Fruit fly (Drosophila melanogaster) whole organism, embryonic: ENCODE results near the gene Spx.

Experiments
- Ada2b ChIP-seq: fragments of 200-800 bp; sonication (Bioruptor generic); IDR thresholded peaks from 2 replicates; pipeline ENCODE4 v1.3.6; 2022; ENCODE audit warnings: missing biosample characterization, missing genetic modification characterization
- CG10267 ChIP-seq: fragments of 200-800 bp; sonication (Bioruptor generic); optimal IDR thresholded peaks from 2 replicates; lab custom pipeline; 2018; ENCODE audit warnings: missing biosample characterization, mild to moderate bottlenecking, missing genetic modification characterization, moderate library complexity
- CG11504 ChIP-seq: fragments of 200-800 bp; sonication (Bioruptor generic); optimal IDR thresholded peaks from 3 replicates; lab custom pipeline; 2019; ENCODE audit warnings: missing biosample characterization, mild to moderate bottlenecking, missing genetic modification characterization, moderate library complexity
- CG12155 ChIP-seq: fragments of 200-800 bp; sonication (Bioruptor generic); optimal IDR thresholded peaks from 3 replicates; lab custom pipeline; 2016; ENCODE audit warnings: missing biosample characterization, missing genetic modification characterization
- CG14860 ChIP-seq: fragments of 200-800 bp; sonication (Bioruptor generic); IDR thresholded peaks from 3 replicates; pipeline ENCODE4 v1.3.6; 2022; ENCODE audit warnings: missing biosample characterization, missing genetic modification characterization; ENCODE audit not compliant: partially characterized antibody
- CG14965 ChIP-seq: fragments of 200-800 bp; sonication (Bioruptor generic); optimal IDR thresholded peaks from 2 replicates; lab custom pipeline; 2016; ENCODE audit warnings: missing biosample characterization, missing genetic modification characterization, borderline replicate concordance
- CG15601 ChIP-seq: fragments of 200-800 bp; sonication (Bioruptor generic); optimal IDR thresholded peaks from 3 replicates; lab custom pipeline; 2019; ENCODE audit warnings: missing biosample characterization, mild to moderate bottlenecking, missing genetic modification characterization, moderate library complexity
- CG1602 ChIP-seq: fragments of 200-800 bp; sonication (Bioruptor generic); optimal IDR thresholded peaks from 3 replicates; lab custom pipeline; 2016; ENCODE audit warnings: missing biosample characterization, missing genetic modification characterization
- CG18619 ChIP-seq: fragments of 200-800 bp; sonication (Bioruptor generic); optimal IDR thresholded peaks from 3 replicates; lab custom pipeline; 2017; ENCODE audit warnings: missing biosample characterization, mild to moderate bottlenecking, missing genetic modification characterization
- CG18764 ChIP-seq: fragments of 200-800 bp; sonication (Bioruptor generic); optimal IDR thresholded peaks from 3 replicates; lab custom pipeline; 2016; ENCODE audit warnings: missing biosample characterization, missing genetic modification characterization
- CG2129 ChIP-seq: fragments of 200-800 bp; sonication (Bioruptor generic); IDR thresholded peaks from 2 replicates; pipeline ENCODE4 v1.3.6; 2022; ENCODE audit warnings: missing biosample characterization, missing genetic modification characterization; ENCODE audit not compliant: partially characterized antibody
- CG2678 ChIP-seq: fragments of 200-800 bp; sonication (Bioruptor generic); optimal IDR thresholded peaks from 3 replicates; lab custom pipeline; 2019; ENCODE audit warnings: missing biosample characterization, mild to moderate bottlenecking, missing genetic modification characterization, moderate library complexity
- CG30403 ChIP-seq: fragments of 200-800 bp; sonication (Bioruptor generic); optimal IDR thresholded peaks from 3 replicates; lab custom pipeline; 2016; ENCODE audit warnings: missing biosample characterization, missing genetic modification characterization
- CG32767 ChIP-seq: fragments of 200-800 bp; sonication (Bioruptor generic); IDR thresholded peaks from 2 replicates; pipeline ENCODE4 v1.3.6; 2022; ENCODE audit warnings: missing biosample characterization, missing genetic modification characterization
- CG3281 ChIP-seq: fragments of 200-800 bp; sonication (Bioruptor generic); optimal IDR thresholded peaks from 3 replicates; lab custom pipeline; 2017; ENCODE audit warnings: missing biosample characterization, mild to moderate bottlenecking, missing genetic modification characterization
- CG34224 ChIP-seq: fragments of 200-800 bp; sonication (Bioruptor generic); IDR thresholded peaks from 3 replicates; pipeline ENCODE4 v1.3.6; 2022; ENCODE audit warnings: missing biosample characterization, missing genetic modification characterization; ENCODE audit not compliant: partially characterized antibody
- CG3847 ChIP-seq: fragments of 200-800 bp; sonication (Bioruptor generic); IDR thresholded peaks from 2 replicates; pipeline ENCODE4 v1.3.6; 2022; ENCODE audit warnings: missing biosample characterization, missing genetic modification characterization
- CG42726 ChIP-seq: fragments of 200-800 bp; sonication (Bioruptor generic); IDR thresholded peaks from 2 replicates; pipeline ENCODE4 v1.3.6; 2022; ENCODE audit warnings: missing biosample characterization, missing genetic modification characterization; ENCODE audit not compliant: partially characterized antibody
- CG4707 ChIP-seq: fragments of 200-800 bp; sonication (Bioruptor generic); optimal IDR thresholded peaks from 2 replicates; lab custom pipeline; 2018; ENCODE audit warnings: missing biosample characterization, mild to moderate bottlenecking, missing genetic modification characterization, moderate library complexity
- CG7963 ChIP-seq: fragments of 200-800 bp; sonication (Bioruptor generic); IDR thresholded peaks from 3 replicates; pipeline ENCODE4 v1.3.6; 2022; ENCODE audit warnings: missing biosample characterization, missing genetic modification characterization; ENCODE audit not compliant: partially characterized antibody
- CG9215 ChIP-seq: fragments of 200-800 bp; sonication (Bioruptor generic); IDR thresholded peaks from 2 replicates; pipeline ENCODE4 v1.3.6; 2022; ENCODE audit warnings: missing biosample characterization, missing genetic modification characterization
- CG9932 ChIP-seq: fragments of 200-800 bp; sonication (Bioruptor generic); IDR thresholded peaks from 2 replicates; pipeline ENCODE4 v1.3.6; 2022; ENCODE audit warnings: missing biosample characterization, missing genetic modification characterization
- Doc3 ChIP-seq: fragments of 200-800 bp; sonication (Bioruptor generic); IDR thresholded peaks from 3 replicates; pipeline ENCODE4 v1.3.6; 2022; ENCODE audit warnings: missing biosample characterization, missing genetic modification characterization; ENCODE audit not compliant: partially characterized antibody
- Dref ChIP-seq: fragments of 200-800 bp; sonication (Bioruptor generic); IDR thresholded peaks from 2 replicates; pipeline ENCODE4 v1.3.6; 2022; ENCODE audit warnings: missing biosample characterization, missing genetic modification characterization
- Ets65A ChIP-seq: fragments of 200-800 bp; sonication (Bioruptor generic); peaks from one replicate; lab custom pipeline; 2016; ENCODE audit warnings: missing biosample characterization, missing genetic modification characterization
- Gug ChIP-seq: fragments of 200-800 bp; sonication (Bioruptor generic); IDR thresholded peaks from 4 replicates; pipeline ENCODE4 v1.3.6; 2022; ENCODE audit warnings: missing biosample characterization, missing genetic modification characterization
- MESR4 ChIP-seq: fragments of 200-800 bp; sonication (Bioruptor generic); optimal IDR thresholded peaks from 2 replicates; lab custom pipeline; 2018; ENCODE audit warnings: missing biosample characterization, mild to moderate bottlenecking, missing genetic modification characterization, moderate library complexity
- Nf-YB ChIP-seq: fragments of 200-800 bp; sonication (Bioruptor generic); optimal IDR thresholded peaks from 3 replicates; lab custom pipeline; 2019; ENCODE audit warnings: missing biosample characterization, mild to moderate bottlenecking, missing genetic modification characterization, moderate library complexity
- Nf-YC ChIP-seq: fragments of 200-800 bp; optimal IDR thresholded peaks from 3 replicates; lab custom pipeline; 2019; ENCODE audit warnings: missing biosample characterization, mild to moderate bottlenecking, missing genetic modification characterization, moderate library complexity
- Oli ChIP-seq: fragments of 200-800 bp; sonication (Bioruptor generic); optimal IDR thresholded peaks from 2 replicates; lab custom pipeline; 2018; ENCODE audit warnings: missing biosample characterization, mild to moderate bottlenecking, missing genetic modification characterization, moderate library complexity
- Rx ChIP-seq: fragments of 200-800 bp; sonication (Bioruptor generic); IDR thresholded peaks from 2 replicates; pipeline ENCODE4 v1.3.6; 2022; ENCODE audit warnings: missing biosample characterization, missing genetic modification characterization
- Sox100B ChIP-seq: fragments of 200-800 bp; sonication (Bioruptor generic); optimal IDR thresholded peaks from 3 replicates; lab custom pipeline; 2018; ENCODE audit warnings: missing biosample characterization, mild to moderate bottlenecking, missing genetic modification characterization
- al ChIP-seq: fragments of 200-800 bp; sonication (Bioruptor generic); IDR thresholded peaks from 2 replicates; pipeline ENCODE4 v1.3.6; 2022; ENCODE audit warnings: missing biosample characterization, missing genetic modification characterization
- az2 ChIP-seq: fragments of 200-800 bp; sonication (Bioruptor generic); optimal IDR thresholded peaks from 3 replicates; lab custom pipeline; 2016; ENCODE audit warnings: missing biosample characterization, missing genetic modification characterization
- bbx ChIP-seq: fragments of 200-800 bp; sonication (Bioruptor generic); IDR thresholded peaks from 2 replicates; pipeline ENCODE4 v1.3.6; 2022; ENCODE audit warnings: missing biosample characterization, missing genetic modification characterization; ENCODE audit not compliant: partially characterized antibody
- bsh ChIP-seq, 2 experiments: fragments of 200-800 bp; sonication (Bioruptor generic); optimal IDR thresholded peaks; 2 replicates each; lab custom pipeline; 2017 to 2018; ENCODE audit warnings: mild to moderate bottlenecking in 2 of 2, missing biosample characterization in 2 of 2, missing genetic modification characterization in 2 of 2, moderate library complexity in 1 of 2
- dpn ChIP-seq, 2 experiments: fragments of 200-800 bp; sonication (Bioruptor generic); optimal IDR thresholded peaks; 3 replicates each; lab custom pipeline; 2016; ENCODE audit warnings: missing biosample characterization in 2 of 2, missing genetic modification characterization in 2 of 2
- gsb-n ChIP-seq: fragments of 200-800 bp; sonication (Bioruptor generic); optimal IDR thresholded peaks from 3 replicates; lab custom pipeline; 2018; ENCODE audit warnings: missing biosample characterization, mild to moderate bottlenecking, missing genetic modification characterization
- ind ChIP-seq: fragments of 200-800 bp; sonication (Bioruptor generic); optimal IDR thresholded peaks from 3 replicates; lab custom pipeline; 2016; ENCODE audit warnings: missing biosample characterization, missing genetic modification characterization
- mld ChIP-seq: fragments of 200-800 bp; sonication (Bioruptor generic); IDR thresholded peaks from 3 replicates; pipeline ENCODE4 v1.3.6; 2022; ENCODE audit warnings: missing biosample characterization, missing genetic modification characterization; ENCODE audit not compliant: partially characterized antibody
- nmo ChIP-seq: fragments of 200-800 bp; sonication (Bioruptor generic); optimal IDR thresholded peaks from 2 replicates; lab custom pipeline; 2018; ENCODE audit warnings: missing biosample characterization, mild to moderate bottlenecking, missing genetic modification characterization, moderate library complexity
- phol ChIP-seq: fragments of 200-800 bp; sonication (Bioruptor generic); optimal IDR thresholded peaks from 3 replicates; lab custom pipeline; 2018; ENCODE audit warnings: missing biosample characterization, mild to moderate bottlenecking, missing genetic modification characterization, moderate library complexity
- pzg ChIP-seq: fragments of 200-800 bp; sonication (Bioruptor generic); optimal IDR thresholded peaks from 3 replicates; lab custom pipeline; 2018; ENCODE audit warnings: missing biosample characterization, mild to moderate bottlenecking, missing genetic modification characterization, moderate library complexity
- sc ChIP-seq, 3 experiments: fragments of >200 bp in 2 of 3; fragments of 200-800 bp in 1 of 3; sonication (Bioruptor generic) in 1 of 3; optimal IDR thresholded peaks; 2 replicates in 2 of 3; 3 replicates in 1 of 3; lab custom pipeline; 2017; ENCODE audit warnings: mild to moderate bottlenecking in 1 of 3, missing biosample characterization in 1 of 3, missing genetic modification characterization in 1 of 3, missing genetic modification reagents in 1 of 3
- sens ChIP-seq: fragments of 200-800 bp; sonication (Bioruptor generic); peaks from one replicate; lab custom pipeline; 2016; ENCODE audit warnings: missing biosample characterization, missing genetic modification characterization
- sna ChIP-seq: fragments of 200-800 bp; sonication (Bioruptor generic); IDR thresholded peaks from 2 replicates; pipeline ENCODE4 v1.3.6; 2022; ENCODE audit warnings: missing biosample characterization, missing genetic modification characterization; ENCODE audit not compliant: partially characterized antibody
- unc-4 ChIP-seq: fragments of 200-800 bp; sonication (Bioruptor generic); IDR thresholded peaks from 2 replicates; pipeline ENCODE4 v1.3.6; 2022; ENCODE audit warnings: missing biosample characterization, missing genetic modification characterization; ENCODE audit not compliant: partially characterized antibody

Spx gene

DNA sequence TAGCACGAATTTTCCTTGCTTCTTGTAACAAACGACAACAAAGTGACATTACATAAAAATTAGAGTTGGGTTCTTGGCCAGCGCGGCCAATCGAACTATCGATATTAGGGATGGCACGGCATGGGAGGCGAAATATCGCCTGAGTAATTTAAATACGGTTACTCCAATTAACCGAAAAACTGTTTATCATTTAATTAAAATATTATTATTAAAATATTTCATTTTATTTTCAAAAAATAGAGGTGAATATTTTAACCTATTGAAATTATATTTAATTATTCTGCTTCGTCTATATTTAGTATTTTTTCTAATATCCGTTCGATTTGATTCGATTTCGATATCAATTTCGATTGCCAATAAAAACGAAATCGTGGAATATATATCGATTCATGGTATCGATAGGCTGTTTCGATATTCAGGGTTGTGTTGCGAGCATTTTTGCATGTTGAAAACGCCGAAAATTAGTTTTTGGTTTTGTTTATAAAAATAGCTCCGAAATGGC is at the start of gene Spx, which contains the start of gene Rbcn-3A (continued):
- TF ChIP-seq Gug (GFP tag; lab: Robert Waterston, UW) (peak; percentile 39; the same call in 1 of the 4 replicates), Doc3 (GFP tag; lab: Robert Waterston, UW) (peak; percentile 89), CG2678 (tag; lab: Kevin White, UChicago) (peak; percentile 34), MESR4 (no peak), CG10267 (tag; lab: Kevin White, UChicago) (peak; percentile 39), CG15601 (peak; percentile 29), phol (tag; lab: Kevin White, UChicago) (peak; percentile 33), CG1602 (peak; percentile 5), Sox100B (GFP tag; lab: Kevin White, UChicago) (peak; percentile 5), CG42726 (GFP tag; lab: Robert Waterston, UW) (peak; percentile 68; the same call in 1 of the 2 replicates), CG7963 (GFP tag; lab: Robert Waterston, UW) (peak; percentile 83), CG34224 (GFP tag; lab: Robert Waterston, UW) (peak; percentile 81), CG18764 (GFP tag; lab: Kevin White, UChicago) (peak; percentile 0), CG14965 (no peak), Rx (no peak), ind (GFP tag; lab: Kevin White, UChicago) (peak; percentile 32), CG32767 (GFP tag; lab: Robert Waterston, UW) (0 out of 2 replicates have a peak, but pooled peaks have one; percentile 12), CG30403 (GFP tag; lab: Kevin White, UChicago) (peak; percentile 46), sc (optimal IDR thresholded peaks at IDR 0.05; lab: Kevin White, UChicago) (no peak), sc (GFP tag; optimal IDR thresholded peaks at IDR 0.05; lab: Kevin White, UChicago) (no peak), Oli (peak; percentile 15), CG11504 (peak; percentile 24), Ets65A (GFP tag; lab: Kevin White, UChicago) (peak; percentile 9), Dref (GFP tag; lab: Robert Waterston, UW) (peak; percentile 77), gsb-n (tag; lab: Kevin White, UChicago) (no peak), unc-4 (GFP tag; lab: Robert Waterston, UW) (peak; percentile 93), sens (GFP tag; lab: Kevin White, UChicago) (peak; percentile 57), bbx (GFP tag; lab: Robert Waterston, UW) (peak; percentile 79), mld (GFP tag; lab: Robert Waterston, UW) (peak; percentile 61; the same call in 2 of the 3 replicates), al (peak; percentile 23; the same call in 1 of the 2 replicates), CG12155 (GFP tag; lab: Kevin White, UChicago) (no peak), nmo (GFP tag; lab: Kevin White, UChicago) (peak; percentile 68), CG4707 (no peak), CG14860 (peak; percentile 89), CG2129 (peak; percentile 82), CG9215 (GFP tag; lab: Robert Waterston, UW) (0 out of 2 replicates have a peak, but pooled peaks have one; percentile 11), Nf-YB (GFP tag; lab: Kevin White, UChicago) (no peak), Nf-YC (tag; lab: Kevin White, UChicago) (peak; percentile 50), CG3847 (GFP tag; lab: Robert Waterston, UW) (0 out of 2 replicates have a peak, but pooled peaks have one; percentile 25), CG18619 (GFP tag; lab: Kevin White, UChicago) (peak; percentile 30), sna (GFP tag; lab: Robert Waterston, UW) (peak; percentile 83), bsh (GFP tag; optimal IDR thresholded peaks at IDR 0.05; lab: Kevin White, UChicago) (no peak), az2 (GFP tag; lab: Kevin White, UChicago) (peak; percentile 42), CG9932 (GFP tag; lab: Robert Waterston, UW) (peak; percentile 63), Ada2b (GFP tag; lab: Robert Waterston, UW) (no peak), CG3281 (GFP tag; lab: Kevin White, UChicago) (no peak), pzg (GFP tag; lab: Kevin White, UChicago) (peak; percentile 42), dpn (GFP tag; optimal IDR thresholded peaks at IDR 0.05; lab: Kevin White, UChicago) (peak in 1 of 2 experiments; percentile 44)
